Worm (Caenorhabditis elegans) whole organism, L4 larva: Measurements from ENCODE around the gene R11G1.1.
A peak's percentile ranks its signal among the peaks of the same experiment; 100 is the strongest.

Source experiments
- F10B5.3 ChIP-seq: sonication (generic microtip); optimal IDR thresholded peaks from 2 replicates; lab custom pipeline; 2016; ENCODE audit warnings: mild to moderate bottlenecking, missing genetic modification characterization, missing compliant biosample characterization
- aha-1 ChIP-seq: fragments of 150-350 bp; peaks from one replicate; lab custom pipeline; 2014; ENCODE audit warnings: missing biosample characterization, missing genetic modification characterization
- ama-1 ChIP-seq: fragments of 150-350 bp; optimal IDR thresholded peaks from 2 replicates; lab custom pipeline; 2014; ENCODE audit warnings: inconsistent platforms, mixed read lengths
- ceh-28 ChIP-seq: fragments of 150-350 bp; optimal IDR thresholded peaks from 2 replicates; lab custom pipeline; 2014; ENCODE audit warnings: missing biosample characterization, missing genetic modification reagents, missing genetic modification characterization
- ceh-32 ChIP-seq: sonication (generic microtip); optimal IDR thresholded peaks from 2 replicates; lab custom pipeline; 2016; ENCODE audit warnings: mild to moderate bottlenecking, missing genetic modification characterization, missing compliant biosample characterization; ENCODE audit not compliant: poor library complexity
- ceh-44 ChIP-seq: fragments of 200-800 bp; sonication (Bioruptor generic); IDR thresholded peaks from 2 replicates; pipeline ENCODE4 v1.3.6; 2022; ENCODE audit warnings: missing genetic modification reagents, missing genetic modification characterization, missing compliant biosample characterization
- ceh-62 ChIP-seq: sonication (generic microtip); optimal IDR thresholded peaks from 2 replicates; lab custom pipeline; 2017; ENCODE audit warnings: missing biosample characterization, missing genetic modification characterization
- cey-2 ChIP-seq: sonication (generic microtip); optimal IDR thresholded peaks from 3 replicates; lab custom pipeline; 2017; ENCODE audit warnings: missing genetic modification characterization, mild to moderate bottlenecking, missing compliant biosample characterization, antibody characterized with exemption, borderline replicate concordance; ENCODE audit not compliant: insufficient read depth
- daf-12 ChIP-seq: fragments of 150-350 bp; optimal IDR thresholded peaks from 2 replicates; lab custom pipeline; 2014; ENCODE audit warnings: missing biosample characterization, missing genetic modification reagents, missing genetic modification characterization
- daf-16 ChIP-seq, 3 experiments: sonication (generic microtip); optimal IDR thresholded peaks; 2 replicates each; lab custom pipeline; 2016 to 2017; ENCODE audit warnings: missing genetic modification characterization in 3 of 3, missing genetic modification reagents in 3 of 3, mild to moderate bottlenecking in 2 of 3, missing compliant biosample characterization in 2 of 3, missing biosample characterization in 1 of 3, moderate library complexity in 1 of 3
- daf-19 ChIP-seq: fragments of 200-800 bp; sonication (Bioruptor generic); conservative IDR thresholded peaks from 2 replicates; pipeline ENCODE4 v1.3.6; 2022; ENCODE audit warnings: missing genetic modification characterization, missing compliant biosample characterization
- dmd-6 ChIP-seq: fragments of 200-800 bp; sonication (Bioruptor generic); IDR thresholded peaks from 2 replicates; pipeline ENCODE4 v1.3.6; 2022; ENCODE audit warnings: missing genetic modification reagents, missing genetic modification characterization, missing compliant biosample characterization
- dmd-8 ChIP-seq: fragments of 200-800 bp; sonication (Bioruptor generic); IDR thresholded peaks from 2 replicates; pipeline ENCODE4 v1.3.6; 2022; ENCODE audit warnings: missing genetic modification characterization, missing compliant biosample characterization
- dmd-9 ChIP-seq: fragments of 200-800 bp; sonication (Bioruptor generic); IDR thresholded peaks from 2 replicates; pipeline ENCODE4 v1.3.6; 2022; ENCODE audit warnings: missing genetic modification reagents, missing genetic modification characterization, missing compliant biosample characterization
- dpl-1 ChIP-seq: fragments of 150-350 bp; optimal IDR thresholded peaks from 2 replicates; lab custom pipeline; 2014; ENCODE audit warnings: missing biosample characterization, missing genetic modification reagents, missing genetic modification characterization
- egl-27 ChIP-seq: sonication (generic microtip); optimal IDR thresholded peaks from 3 replicates; lab custom pipeline; 2017; ENCODE audit warnings: missing biosample characterization, missing genetic modification reagents, missing genetic modification characterization
- fos-1 ChIP-seq: fragments of 150-350 bp; optimal IDR thresholded peaks from 2 replicates; lab custom pipeline; 2014; ENCODE audit warnings: missing biosample characterization, missing genetic modification characterization
- gei-8 ChIP-seq: fragments of 200-800 bp; sonication (Bioruptor generic); optimal IDR thresholded peaks from 2 replicates; lab custom pipeline; 2018; ENCODE audit warnings: mild to moderate bottlenecking, missing genetic modification characterization, missing compliant biosample characterization
- hif-1 ChIP-seq, 2 experiments: sonication (generic microtip); optimal IDR thresholded peaks; 2 replicates each; lab custom pipeline; 2016 to 2017; ENCODE audit warnings: missing compliant biosample characterization in 2 of 2, missing genetic modification characterization in 2 of 2, missing genetic modification reagents in 2 of 2, missing genotype in 2 of 2, mild to moderate bottlenecking in 1 of 2
- hlh-11 ChIP-seq: fragments of 200-800 bp; sonication (Bioruptor generic); optimal IDR thresholded peaks from 2 replicates; lab custom pipeline; 2018; ENCODE audit warnings: mild to moderate bottlenecking, missing genetic modification characterization, missing compliant biosample characterization
- jun-1 ChIP-seq: fragments of 150-350 bp; optimal IDR thresholded peaks from 2 replicates; lab custom pipeline; 2014; ENCODE audit warnings: missing biosample characterization, missing genetic modification reagents, missing genetic modification characterization
- lin-15B ChIP-seq: fragments of 150-350 bp; sonication (generic microtip); optimal IDR thresholded peaks from 3 replicates; lab custom pipeline; 2014; ENCODE audit warnings: missing biosample characterization, missing genetic modification characterization
- lin-29 ChIP-seq: fragments of 200-800 bp; sonication (Bioruptor generic); IDR thresholded peaks from 2 replicates; pipeline ENCODE4 v1.3.6; 2022; ENCODE audit warnings: missing genetic modification reagents, missing genetic modification characterization, missing compliant biosample characterization
- lir-3 ChIP-seq: sonication (generic microtip); optimal IDR thresholded peaks from 2 replicates; lab custom pipeline; 2016; ENCODE audit warnings: mild to moderate bottlenecking, missing genetic modification characterization, missing compliant biosample characterization
- madf-5 ChIP-seq, 2 experiments: fragments of 200-800 bp; sonication (Bioruptor generic); IDR thresholded peaks; 2 replicates each; pipeline ENCODE4 v1.3.6; 2022; ENCODE audit warnings: missing compliant biosample characterization in 2 of 2, missing genetic modification characterization in 2 of 2
- mes-2 ChIP-seq: sonication (generic microtip); optimal IDR thresholded peaks from 2 replicates; lab custom pipeline; 2016; ENCODE audit warnings: missing genotype, mild to moderate bottlenecking, missing genetic modification characterization, missing compliant biosample characterization; ENCODE audit not compliant: poor library complexity, severe bottlenecking
- mxl-2 ChIP-seq: fragments of 200-800 bp; sonication (Bioruptor generic); conservative IDR thresholded peaks from 2 replicates; pipeline ENCODE4 v1.3.6; 2022; ENCODE audit warnings: missing genetic modification reagents, missing genetic modification characterization, missing compliant biosample characterization
- nhr-111 ChIP-seq: fragments of 200-800 bp; sonication (Bioruptor generic); optimal IDR thresholded peaks from 2 replicates; lab custom pipeline; 2018; ENCODE audit warnings: mild to moderate bottlenecking, missing genetic modification characterization, missing compliant biosample characterization
- nhr-41 ChIP-seq: fragments of 200-800 bp; sonication (Bioruptor generic); IDR thresholded peaks from 2 replicates; pipeline ENCODE4 v1.3.6; 2022; ENCODE audit warnings: missing genetic modification reagents, missing genetic modification characterization, missing compliant biosample characterization
- nhr-48 ChIP-seq: sonication (generic microtip); optimal IDR thresholded peaks from 2 replicates; lab custom pipeline; 2016; ENCODE audit warnings: mild to moderate bottlenecking, missing genetic modification characterization, missing compliant biosample characterization
- pha-4 ChIP-seq, 2 experiments: fragments of 150-350 bp in 1 of 2; fragments of 200-800 bp in 1 of 2; sonication (Bioruptor generic) in 1 of 2; IDR thresholded peaks in 1 of 2; optimal IDR thresholded peaks in 1 of 2; 2 replicates each; pipeline versions ENCODE4 v1.3.6 to Lab custom; 2014 to 2022; ENCODE audit warnings: missing genetic modification characterization in 2 of 2, missing genetic modification reagents in 2 of 2, missing biosample characterization in 1 of 2, missing compliant biosample characterization in 1 of 2
- php-3 ChIP-seq: fragments of 200-800 bp; sonication (Bioruptor generic); IDR thresholded peaks from 2 replicates; pipeline ENCODE4 v1.3.6; 2022; ENCODE audit warnings: missing genetic modification reagents, missing genetic modification characterization, missing compliant biosample characterization
- saeg-2 ChIP-seq: fragments of 200-800 bp; sonication (Bioruptor generic); IDR thresholded peaks from 2 replicates; pipeline ENCODE4 v1.3.6; 2022; ENCODE audit warnings: missing genetic modification reagents, missing genetic modification characterization, missing compliant biosample characterization
- set-16 ChIP-seq: fragments of 200-800 bp; sonication (Bioruptor generic); IDR thresholded peaks from 2 replicates; pipeline ENCODE4 v1.3.6; 2022; ENCODE audit warnings: missing genetic modification reagents, missing genetic modification characterization, missing compliant biosample characterization
- unc-39 ChIP-seq: sonication (generic microtip); optimal IDR thresholded peaks from 2 replicates; lab custom pipeline; 2017; ENCODE audit warnings: missing biosample characterization, missing genetic modification characterization
- unc-62 ChIP-seq, 3 experiments: fragments of 150-350 bp in 1 of 3; sonication (generic microtip); optimal IDR thresholded peaks in 2 of 3; peaks in 1 of 3; 1 replicate in 1 of 3; 2 replicates in 2 of 3; lab custom pipeline; 2014 to 2017; ENCODE audit warnings: missing biosample characterization in 3 of 3, missing genetic modification characterization in 3 of 3, missing genetic modification reagents in 3 of 3, missing genotype in 1 of 3
- zfp-3 ChIP-seq: fragments of 200-800 bp; sonication (Bioruptor generic); conservative IDR thresholded peaks from 2 replicates; pipeline ENCODE4 v1.3.6; 2022; ENCODE audit warnings: missing genetic modification reagents, missing genetic modification characterization, missing compliant biosample characterization
- ztf-7 ChIP-seq: fragments of 150-350 bp; optimal IDR thresholded peaks from 2 replicates; lab custom pipeline; 2014; ENCODE audit warnings: missing biosample characterization, missing genetic modification characterization

R11G1.1 gene

ce11 chrX:3678507-3679175 lies 19.3 kb downstream of the R11G1.1 start, which contains the start of gene tag-52 (continued):
- no peak for TF ChIP-seq ceh-44 (GFP tag; lab: Robert Waterston, UW)
- TF ChIP-seq daf-12 (tag; lab: Kevin White, UChicago) = no peak
- peak; percentile 35 for TF ChIP-seq dpl-1
- TF ChIP-seq nhr-48 (tag; lab: Kevin White, UChicago) = no peak
- no peak for TF ChIP-seq ceh-62
- TF ChIP-seq nhr-41 (GFP tag; lab: Robert Waterston, UW) = no peak
- no peak for TF ChIP-seq ztf-7 (tag; lab: Kevin White, UChicago)
- TF ChIP-seq saeg-2 (GFP tag; lab: Robert Waterston, UW) = no peak

DNA sequence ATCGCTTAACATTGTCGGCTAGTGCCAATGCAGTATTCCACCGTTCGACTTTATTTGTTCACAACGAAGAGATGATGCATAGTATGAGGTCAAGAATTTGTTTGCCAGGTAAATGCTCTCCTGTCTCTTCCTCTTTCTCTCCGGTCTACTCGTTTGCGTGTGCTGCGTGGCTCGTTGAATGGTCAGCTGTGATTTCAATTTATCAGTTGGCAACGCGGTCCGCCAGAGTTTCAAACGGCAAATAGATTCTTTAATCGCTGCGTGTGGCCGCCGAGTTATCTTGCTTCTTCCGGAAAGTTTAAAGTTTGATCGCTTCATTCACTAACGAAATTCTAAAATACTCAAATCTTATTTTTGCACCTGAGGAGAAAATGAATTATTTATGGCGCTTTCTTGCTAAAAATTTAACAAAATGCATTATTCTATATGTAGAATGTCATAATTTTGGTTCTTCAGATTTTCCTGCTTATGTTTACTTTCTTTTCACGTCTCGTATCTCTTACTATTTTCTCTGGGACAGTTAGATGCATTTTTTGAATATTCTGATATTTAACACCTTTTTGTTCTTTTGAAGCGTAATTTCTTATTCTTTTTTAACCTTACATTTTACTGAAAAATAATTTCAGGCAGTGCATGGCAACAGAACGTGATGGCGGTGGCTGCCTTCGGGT lies 21.4 kb downstream of the R11G1.1 start, which contains the start of gene tsp-17:
TSS of gene tsp-17 (plus strand) at position 621 of the 671 bp plus-strand sequence.
- TF ChIP-seq lir-3 = no peak
- TF ChIP-seq php-3 (GFP tag; lab: Robert Waterston, UW) = no peak
- no peak for TF ChIP-seq hif-1 (tag; optimal IDR thresholded peaks at IDR 0.05; lab: Kevin White, UChicago)
- peak; percentile 91 for TF ChIP-seq aha-1 (tag; lab: Kevin White, UChicago)
- TF ChIP-seq mes-2 (tag; lab: Kevin White, UChicago) = peak; percentile 15

- TF ChIP-seq ceh-44 (GFP tag; lab: Robert Waterston, UW) (no peak), hlh-11 (tag; lab: Kevin White, UChicago) (no peak), aha-1 (tag; lab: Kevin White, UChicago) (no peak), unc-39 (tag; lab: Kevin White, UChicago) (no peak), daf-19 (GFP tag; lab: Robert Waterston, UW) (no peak), ama-1 (lab: Kevin White, UChicago) (no peak), set-16 (no peak), jun-1 (tag; lab: Kevin White, UChicago) (no peak), dmd-9 (GFP tag; lab: Robert Waterston, UW) (no peak), madf-5 (GFP tag; IDR thresholded peaks at IDR 0.05; lab: Robert Waterston, UW) (no peak), zfp-3 (no peak), dmd-8 (no peak), fos-1 (tag; lab: Kevin White, UChicago) (no peak), lin-15B (tag; lab: Kevin White, UChicago) (no peak), unc-62 (GFP tag; optimal IDR thresholded peaks at IDR 0.05 in 1 of 2; lab: Kevin White, UChicago) (no peak), unc-62 (tag; optimal IDR thresholded peaks at IDR 0.05; lab: Kevin White, UChicago) (no peak), cey-2 (tag; lab: Kevin White, UChicago) (no peak)
- TF ChIP-seq, all 104 proteins: peak for 0
Observed at ce11 chrX:3683060-3683459, 23.8 kb downstream of the R11G1.1 start.

DNA sequence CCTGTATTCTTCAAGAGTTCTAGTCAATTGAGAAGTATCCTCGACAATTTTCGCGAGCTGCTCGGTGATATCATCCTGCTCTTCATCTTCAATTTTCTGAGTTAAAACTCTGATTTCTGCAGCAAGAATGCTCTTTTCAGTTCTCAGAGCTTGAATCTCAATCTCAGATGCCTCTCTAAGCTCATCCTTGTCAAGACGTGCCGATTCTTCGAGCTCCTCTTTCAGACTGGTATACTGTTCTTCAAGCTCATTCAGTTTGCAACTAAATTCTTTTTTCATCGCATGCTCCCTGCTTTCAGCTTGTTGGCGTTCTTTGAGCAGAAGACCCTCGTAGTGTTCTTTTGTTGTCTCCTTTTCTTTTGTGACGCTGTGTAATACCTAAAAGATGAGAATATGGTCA lies 27.1 kb downstream of the R11G1.1 start:
- no peak for TF ChIP-seq aha-1 (tag; lab: Kevin White, UChicago)
- TF ChIP-seq unc-62 (GFP tag; optimal IDR thresholded peaks at IDR 0.05 in 1 of 2; lab: Kevin White, UChicago) = peak in 1 of 2 experiments; percentile 56
- no peak for TF ChIP-seq unc-62 (tag; optimal IDR thresholded peaks at IDR 0.05; lab: Kevin White, UChicago)

DNA sequence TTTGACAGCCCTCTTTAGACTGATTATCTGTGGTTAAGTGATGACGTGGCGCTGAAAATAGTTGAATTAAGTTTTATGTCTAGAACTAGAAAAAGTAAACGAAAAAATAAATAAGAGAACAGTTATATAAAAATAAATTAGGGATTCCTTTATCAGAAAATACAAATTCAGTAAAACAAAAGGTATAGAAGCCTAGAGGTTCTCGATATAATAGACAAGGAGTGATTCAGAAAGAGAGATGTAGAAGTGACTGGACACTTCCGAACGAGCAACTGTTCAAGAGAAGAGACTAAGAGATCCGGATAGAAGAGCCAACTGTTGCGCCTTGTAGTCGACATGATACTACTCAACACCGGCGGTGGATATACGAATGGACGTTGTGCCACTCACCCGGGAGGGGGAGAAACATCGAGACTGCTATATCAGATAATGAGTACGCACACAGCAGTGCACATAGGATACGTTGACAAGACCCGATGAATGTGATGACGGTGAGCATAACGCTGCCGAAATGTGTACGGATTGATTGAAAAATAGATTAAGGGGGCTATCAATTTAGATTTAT lies 29.9 kb downstream of the R11G1.1 start, which contains the start of gene tag-278:
TSS of gene tag-278 (minus strand) at position 51 of the 565 bp plus-strand sequence.
- TF ChIP-seq nhr-111 = no peak
- TF ChIP-seq F10B5.3 (tag; lab: Kevin White, UChicago) = no peak
- TF ChIP-seq ceh-28 (tag; lab: Kevin White, UChicago) = no peak
- TF ChIP-seq dmd-6 (GFP tag; lab: Robert Waterston, UW) = no peak
- TF ChIP-seq lin-29 = no peak
- TF ChIP-seq mxl-2 (GFP tag; lab: Robert Waterston, UW) = no peak
- no peak for TF ChIP-seq egl-27 (tag; lab: Kevin White, UChicago)
- no peak for TF ChIP-seq ceh-44 (GFP tag; lab: Robert Waterston, UW)
- TF ChIP-seq ceh-32 = no peak
- no peak for TF ChIP-seq fos-1 (tag; lab: Kevin White, UChicago)
- no peak for TF ChIP-seq gei-8 (GFP tag; lab: Kevin White, UChicago)
- no peak for TF ChIP-seq jun-1 (tag; lab: Kevin White, UChicago)
- no peak for TF ChIP-seq pha-4 (GFP tag; IDR thresholded peaks at IDR 0.05; lab: Robert Waterston, UW)
- TF ChIP-seq pha-4 (tag; optimal IDR thresholded peaks at IDR 0.05; lab: Kevin White, UChicago) = no peak
- peak in 1 of 2 experiments; percentile 59 for TF ChIP-seq daf-16 (GFP tag; optimal IDR thresholded peaks at IDR 0.05; lab: Kevin White, UChicago)
- TF ChIP-seq daf-16 (tag; optimal IDR thresholded peaks at IDR 0.05; lab: Kevin White, UChicago) = no peak
